Worm (Caenorhabditis elegans): ENCODE data around the gene Y41G9A.6.

Gene Y41G9A.6

DNA sequence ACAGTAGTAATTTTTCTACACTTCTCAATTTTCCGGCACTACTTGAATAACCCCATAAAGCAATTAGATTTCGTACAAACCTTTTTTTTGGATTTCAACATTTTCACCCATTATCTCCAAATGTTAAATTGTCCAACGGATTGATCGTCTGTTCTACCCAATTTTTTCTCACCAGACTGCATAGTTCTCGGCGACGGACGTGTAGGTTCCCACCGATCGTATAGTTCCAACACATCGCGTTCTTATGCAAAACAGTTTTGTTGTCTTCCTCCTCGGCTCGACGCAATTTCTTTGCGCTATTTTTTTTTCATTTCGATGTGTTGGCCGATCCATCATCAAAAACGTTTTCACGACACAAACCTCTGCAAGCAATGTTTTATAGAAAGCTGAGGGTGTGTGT, at the start of gene Y41G9A.6:
Y41G9A.6 (minus strand) TSS at position 101 of the 400 bp plus-strand sequence.
- TF ChIP-seq nhr-28 (tag; optimal IDR thresholded peaks at IDR 0.05): no peak
- TF ChIP-seq lir-3 (tag; optimal IDR thresholded peaks at IDR 0.05; ENCODE audit: poor library complexity): no peak
- no peak for TF ChIP-seq C34B4.2 (tag; optimal IDR thresholded peaks at IDR 0.05)
- no peak for TF ChIP-seq lsy-2 (tag; optimal IDR thresholded peaks at IDR 0.05)
- no peak for TF ChIP-seq sox-4 (tag; optimal IDR thresholded peaks at IDR 0.05)
- no peak for TF ChIP-seq nhr-85 (tag)
- no peak for TF ChIP-seq dsc-1 (tag; optimal IDR thresholded peaks at IDR 0.05)
- no peak for TF ChIP-seq zip-4 (GFP tag; optimal IDR thresholded peaks at IDR 0.05)
- TF ChIP-seq fos-1 (tag; optimal IDR thresholded peaks at IDR 0.05): no peak
- TF ChIP-seq swsn-7 (tag; optimal IDR thresholded peaks at IDR 0.05): no peak
- TF ChIP-seq mdl-1 (tag; optimal IDR thresholded peaks at IDR 0.05): no peak
- TF ChIP-seq ceh-63 (GFP tag; optimal IDR thresholded peaks at IDR 0.05): no peak
- no peak for TF ChIP-seq lin-15B (tag; optimal IDR thresholded peaks at IDR 0.05)

DNA sequence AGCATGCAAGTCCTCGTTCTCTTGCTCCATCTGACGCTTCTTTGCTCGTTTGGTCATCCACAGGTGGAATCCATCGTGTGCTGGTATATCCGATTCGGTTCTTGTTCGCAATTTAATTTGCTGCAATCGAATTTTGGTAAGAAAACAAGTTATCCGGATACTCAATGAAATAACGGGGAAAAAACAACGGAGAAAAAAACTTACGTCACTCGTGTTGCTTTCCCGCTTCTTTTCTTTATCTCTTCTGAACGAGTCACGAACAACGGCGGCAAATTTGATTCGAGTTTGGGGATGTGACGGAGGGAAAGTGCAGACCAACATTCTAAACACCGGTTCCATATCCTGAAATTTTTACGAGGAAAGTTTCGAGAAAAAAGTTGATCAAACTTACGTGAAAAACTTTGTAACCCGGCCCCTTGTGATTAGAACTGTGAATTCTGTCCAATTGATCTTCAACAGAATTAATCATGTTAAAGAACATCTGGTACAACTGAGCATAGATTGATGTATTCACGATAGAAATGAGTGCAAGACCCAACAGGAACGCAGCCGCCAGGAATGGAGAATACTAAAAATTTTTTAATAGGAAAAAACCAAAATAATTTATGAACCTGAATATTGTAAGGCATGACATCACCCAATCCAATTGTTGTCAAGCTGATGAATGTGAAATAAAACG, 47.9 kb upstream of the Y41G9A.6 start:
- no peak for TF ChIP-seq swsn-7 (tag; optimal IDR thresholded peaks at IDR 0.05)
- no peak for TF ChIP-seq rnt-1 (tag; optimal IDR thresholded peaks at IDR 0.05)
- TF ChIP-seq unc-62 (GFP tag; optimal IDR thresholded peaks at IDR 0.05): no peak
- peak; percentile 50 for TF ChIP-seq fkh-10 (GFP tag; optimal IDR thresholded peaks at IDR 0.05)
- no peak for TF ChIP-seq nhr-11 (tag; optimal IDR thresholded peaks at IDR 0.05)
- TF ChIP-seq unc-30 (tag; optimal IDR thresholded peaks at IDR 0.05): no peak
- no peak for TF ChIP-seq nhr-85 (tag)
- TF ChIP-seq hlh-4 (tag; optimal IDR thresholded peaks at IDR 0.05): no peak
- no peak for TF ChIP-seq nhr-47 (tag; optimal IDR thresholded peaks at IDR 0.05)
- TF ChIP-seq lsy-2 (tag; optimal IDR thresholded peaks at IDR 0.05): no peak
- peak; percentile 25 for TF ChIP-seq tbx-2 (tag; optimal IDR thresholded peaks at IDR 0.05)
- no peak for TF ChIP-seq lin-35 (GFP tag; optimal IDR thresholded peaks at IDR 0.05)
- TF ChIP-seq snpc-4 (tag; optimal IDR thresholded peaks at IDR 0.05): no peak
- no peak for TF ChIP-seq nhr-71 (tag; optimal IDR thresholded peaks at IDR 0.05)
- no peak for TF ChIP-seq tlp-1 (tag; optimal IDR thresholded peaks at IDR 0.05)
- TF ChIP-seq snu-23 (GFP tag; optimal IDR thresholded peaks at IDR 0.05): no peak
- TF ChIP-seq sup-37 (GFP tag; optimal IDR thresholded peaks at IDR 0.05): no peak
- TF ChIP-seq pag-3 (tag; optimal IDR thresholded peaks at IDR 0.05; ENCODE audit: borderline replicate concordance, insufficient read depth): no peak
- TF ChIP-seq lin-14 (GFP tag; optimal IDR thresholded peaks at IDR 0.05): peak; percentile 49
- TF ChIP-seq C34B4.2 (tag; optimal IDR thresholded peaks at IDR 0.05): no peak
- TF ChIP-seq F16B12.6 (tag; optimal IDR thresholded peaks at IDR 0.05): no peak
- TF ChIP-seq fkh-8 (tag; optimal IDR thresholded peaks at IDR 0.05): no peak
- TF ChIP-seq C16A3.4 (tag; optimal IDR thresholded peaks at IDR 0.05): no peak
- no peak for TF ChIP-seq jun-1 (tag; optimal IDR thresholded peaks at IDR 0.05)
- TF ChIP-seq efl-3 (GFP tag; optimal IDR thresholded peaks at IDR 0.05): no peak

DNA sequence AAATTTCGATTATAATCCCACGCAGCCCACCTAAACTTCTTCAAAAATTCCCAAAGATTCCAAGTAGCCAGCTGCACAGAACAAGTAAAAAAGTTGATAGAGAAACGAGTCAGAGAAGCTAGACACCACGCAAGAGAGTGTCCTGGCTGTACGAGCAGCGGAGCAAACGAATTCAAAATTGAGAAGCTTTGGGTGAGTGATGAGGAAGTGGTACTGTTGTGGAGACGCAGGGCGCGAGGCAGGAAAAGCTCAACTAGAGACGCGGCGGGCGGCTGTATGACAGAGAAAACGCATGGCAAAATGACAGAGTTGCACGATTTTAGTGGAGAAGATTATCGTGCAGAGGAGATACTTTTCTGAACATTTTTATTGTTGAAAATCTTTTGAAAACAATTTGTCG, 45.6 kb upstream of the Y41G9A.6 start:
- no peak for TF ChIP-seq C34B4.2 (tag; optimal IDR thresholded peaks at IDR 0.05)
- TF ChIP-seq efl-3 (GFP tag; optimal IDR thresholded peaks at IDR 0.05): no peak
- no peak for TF ChIP-seq elt-2 (tag; optimal IDR thresholded peaks at IDR 0.05)
- TF ChIP-seq nhr-20 (tag; optimal IDR thresholded peaks at IDR 0.05): peak; percentile 20
- peak; percentile 26 for TF ChIP-seq dsc-1 (tag; optimal IDR thresholded peaks at IDR 0.05)
- TF ChIP-seq sox-4 (tag; optimal IDR thresholded peaks at IDR 0.05): no peak
- no peak for TF ChIP-seq C16A3.4 (tag; optimal IDR thresholded peaks at IDR 0.05)
- no peak for TF ChIP-seq fkh-4 (tag; optimal IDR thresholded peaks at IDR 0.05; ENCODE audit: borderline replicate concordance)
- TF ChIP-seq elt-3 (tag; optimal IDR thresholded peaks at IDR 0.05): no peak
- no peak for TF ChIP-seq alr-1 (tag; optimal IDR thresholded peaks at IDR 0.05; ENCODE audit: borderline replicate concordance)
- no peak for TF ChIP-seq F16B12.6 (tag; optimal IDR thresholded peaks at IDR 0.05)
- TF ChIP-seq pag-3 (tag; optimal IDR thresholded peaks at IDR 0.05; ENCODE audit: borderline replicate concordance, insufficient read depth): no peak
- TF ChIP-seq Y116A8C.19 (tag; optimal IDR thresholded peaks at IDR 0.05; ENCODE audit: borderline replicate concordance): no peak
- no peak for TF ChIP-seq nhr-76 (tag; optimal IDR thresholded peaks at IDR 0.05)
- TF ChIP-seq ztf-11 (tag; optimal IDR thresholded peaks at IDR 0.05): no peak
- TF ChIP-seq nhr-11 (tag; optimal IDR thresholded peaks at IDR 0.05): no peak
- no peak for TF ChIP-seq nhr-77 (tag; optimal IDR thresholded peaks at IDR 0.05)
- TF ChIP-seq unc-30 (tag; optimal IDR thresholded peaks at IDR 0.05): no peak
- no peak for TF ChIP-seq sptf-1 (tag; optimal IDR thresholded peaks at IDR 0.05)
- TF ChIP-seq nhr-237 (tag; optimal IDR thresholded peaks at IDR 0.05): no peak
- TF ChIP-seq ceh-82 (tag; optimal IDR thresholded peaks at IDR 0.05): peak; percentile 40 to 66 (median 50)
- TF ChIP-seq ztf-4 (tag; optimal IDR thresholded peaks at IDR 0.05): no peak
- peak; percentile 28 for TF ChIP-seq xbp-1 (tag; optimal IDR thresholded peaks at IDR 0.05)
- TF ChIP-seq lir-3 (tag; optimal IDR thresholded peaks at IDR 0.05; ENCODE audit: poor library complexity): no peak
